Fruit fly (Drosophila melanogaster): ENCODE measurements around the gene FER.

Gene FER

DNA sequence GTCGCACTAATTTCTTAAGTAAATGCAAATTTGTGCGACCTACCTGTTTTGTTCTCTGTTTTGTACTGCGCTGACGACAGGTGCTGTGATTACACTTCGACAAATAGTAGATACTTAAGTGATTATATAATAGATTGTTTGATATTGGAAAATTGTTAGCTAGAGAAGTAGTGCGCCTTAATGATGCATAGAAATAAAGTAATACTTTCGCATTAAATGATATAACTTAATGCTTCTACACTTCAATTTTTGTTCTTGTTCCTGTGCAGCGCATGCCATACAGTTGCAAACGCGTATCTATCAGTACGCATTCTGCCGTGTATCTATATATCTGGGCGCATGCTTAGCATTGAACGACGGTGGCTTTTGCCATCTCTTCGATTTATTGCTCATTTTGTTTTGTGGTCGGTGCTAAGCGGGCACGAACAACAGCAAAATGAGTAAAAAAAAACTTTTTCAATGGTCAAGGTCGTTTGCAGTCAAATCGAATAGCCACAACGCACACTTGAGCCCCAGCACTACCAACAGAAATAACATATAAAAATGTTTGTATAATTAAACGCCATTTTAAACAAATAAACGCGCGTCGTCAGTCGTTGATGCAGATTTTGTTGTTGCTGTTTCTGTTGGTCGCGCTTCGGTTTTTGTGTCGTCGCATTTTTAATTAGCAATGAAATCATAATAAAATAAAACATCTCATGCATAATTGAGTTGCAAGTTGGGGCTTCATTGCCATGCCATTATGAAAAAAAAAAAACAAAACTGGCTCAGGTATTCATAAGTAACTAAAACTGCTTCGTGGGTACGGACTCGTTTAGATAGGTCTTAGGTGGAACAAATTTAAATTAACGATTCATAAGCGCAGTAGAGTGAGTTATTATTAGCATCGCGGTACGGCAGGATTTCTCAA lies 36.3 kb upstream of the FER start (continued):
- TF ChIP-seq CG11560 (tag; IDR thresholded peaks at IDR 0.05) (no peak), Hr78 (GFP tag; optimal IDR thresholded peaks at IDR 0.05) (no peak), CG6689 (GFP tag; IDR thresholded peaks at IDR 0.05) (0 out of 2 replicates have a peak, but pooled peaks have one; percentile 31), Dip2 (GFP tag; IDR thresholded peaks at IDR 0.05) (no peak), fd3F (GFP tag; optimal IDR thresholded peaks at IDR 0.05) (peak; percentile 52), H15 (GFP tag; IDR thresholded peaks at IDR 0.05) (0 out of 3 replicates have a peak, but pooled peaks have one; percentile 6), CG17912 (GFP tag; optimal IDR thresholded peaks at IDR 0.05) (no peak), CG1233 (GFP tag; optimal IDR thresholded peaks at IDR 0.05) (peak; percentile 5), slbo (GFP tag; IDR thresholded peaks at IDR 0.05) (peak; percentile 48; the same call in 1 of the 2 replicates), CG14014 (GFP tag; IDR thresholded peaks at IDR 0.05) (0 out of 2 replicates have a peak, but pooled peaks have one; percentile 18), NC2α (GFP tag; optimal IDR thresholded peaks at IDR 0.05) (no peak), CG12391 (tag; optimal IDR thresholded peaks at IDR 0.05) (peak; percentile 33)

DNA sequence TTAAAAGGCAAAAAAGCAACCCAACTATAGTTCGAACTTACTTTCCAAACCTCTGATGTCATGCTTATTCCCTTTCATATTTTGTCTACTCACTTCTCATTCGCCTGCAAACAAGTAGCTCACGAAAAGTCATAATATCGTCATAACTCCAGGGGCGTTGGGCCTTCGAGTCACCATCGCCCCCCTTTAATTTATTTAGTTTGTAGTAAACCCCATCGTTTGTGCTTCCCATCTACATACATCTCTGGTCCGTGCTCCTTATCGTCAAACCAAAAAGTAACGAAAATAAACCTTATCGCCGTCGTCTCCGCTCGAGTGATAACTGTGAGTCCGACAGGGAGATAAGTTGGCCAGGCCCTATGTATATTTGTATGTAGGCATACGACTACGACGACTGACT lies 34.6 kb upstream of the FER start:
- no peak for TF ChIP-seq nerfin-1 (tag; optimal IDR thresholded peaks at IDR 0.05)
- peak; percentile 54 for TF ChIP-seq CG12155 (GFP tag; optimal IDR thresholded peaks at IDR 0.05)
- TF ChIP-seq HLH3B (GFP tag; IDR thresholded peaks at IDR 0.05) = peak; percentile 69
- peak; percentile 79 for TF ChIP-seq caup (GFP tag; optimal IDR thresholded peaks at IDR 0.05; ENCODE audit: severe bottlenecking)
- peak; percentile 36 for TF ChIP-seq CG4854 (GFP tag; optimal IDR thresholded peaks at IDR 0.05)
- peak; percentile 49 for TF ChIP-seq Fer2 (tag; optimal IDR thresholded peaks at IDR 0.05)
- 0 out of 2 replicates have a peak, but pooled peaks have one; percentile 37 for TF ChIP-seq esg (GFP tag; conservative IDR thresholded peaks at IDR 0.05)
- peak; percentile 42; the same call in 1 of the 2 replicates for TF ChIP-seq CG11247 (GFP tag; IDR thresholded peaks at IDR 0.05)
- TF ChIP-seq disco-r (GFP tag; optimal IDR thresholded peaks at IDR 0.05) = peak; percentile 5
- peak; percentile 56 for TF ChIP-seq tap (tag; optimal IDR thresholded peaks at IDR 0.05)
- TF ChIP-seq Nf-YA (GFP tag; IDR thresholded peaks at IDR 0.05) = peak; percentile 44; the same call in 1 of the 2 replicates
- peak; percentile 41 for TF ChIP-seq CG9727 (GFP tag; optimal IDR thresholded peaks at IDR 0.05)
- TF ChIP-seq CG13296 (GFP tag; optimal IDR thresholded peaks at IDR 0.05) = peak; percentile 72
- no peak for TF ChIP-seq CG30431 (GFP tag; optimal IDR thresholded peaks at IDR 0.05)
- TF ChIP-seq pho (GFP tag; optimal IDR thresholded peaks at IDR 0.05) = peak; percentile 66
- no peak for TF ChIP-seq zen (tag; optimal IDR thresholded peaks at IDR 0.05)
- peak; percentile 68 for TF ChIP-seq CG10366 (GFP tag; IDR thresholded peaks at IDR 0.05)
- TF ChIP-seq CG12219 (GFP tag; optimal IDR thresholded peaks at IDR 0.05) = peak; percentile 70
- TF ChIP-seq oc (tag; optimal IDR thresholded peaks at IDR 0.05) = peak; percentile 45
- 0 out of 2 replicates have a peak, but pooled peaks have one; percentile 34 for TF ChIP-seq CG32772 (GFP tag; IDR thresholded peaks at IDR 0.05)
- peak; percentile 89 for TF ChIP-seq CG12769 (tag; optimal IDR thresholded peaks at IDR 0.05)
- 0 out of 3 replicates have a peak, but pooled peaks have one; percentile 27 for TF ChIP-seq so (GFP tag; IDR thresholded peaks at IDR 0.05)
- peak; percentile 44 for TF ChIP-seq CG18011 (GFP tag; optimal IDR thresholded peaks at IDR 0.05)
- peak; percentile 42 for TF ChIP-seq CG10209 (GFP tag; optimal IDR thresholded peaks at IDR 0.05)
- no peak for TF ChIP-seq CG11560 (tag; IDR thresholded peaks at IDR 0.05)
- TF ChIP-seq ash1 (GFP tag; optimal IDR thresholded peaks at IDR 0.05) = peak; percentile 34
- TF ChIP-seq Tbp (GFP tag; optimal IDR thresholded peaks at IDR 0.05) = no peak
- TF ChIP-seq Optix (GFP tag; IDR thresholded peaks at IDR 0.05) = 0 out of 3 replicates have a peak, but pooled peaks have one; percentile 47
- TF ChIP-seq Dek (tag; optimal IDR thresholded peaks at IDR 0.05) = peak; percentile 68
- peak; percentile 4 for TF ChIP-seq chn (GFP tag; optimal IDR thresholded peaks at IDR 0.05)
- TF ChIP-seq ro (GFP tag; IDR thresholded peaks at IDR 0.05) = no peak
- TF ChIP-seq trh (GFP tag; optimal IDR thresholded peaks at IDR 0.05) = no peak
- peak; percentile 62 for TF ChIP-seq vvl (GFP tag; IDR thresholded peaks at IDR 0.05)
- peak; percentile 26 for TF ChIP-seq nau (GFP tag; optimal IDR thresholded peaks at IDR 0.05)
- peak; percentile 73 for TF ChIP-seq Deaf1 (tag; optimal IDR thresholded peaks at IDR 0.05)
- no peak for TF ChIP-seq Elba2 (GFP tag; optimal IDR thresholded peaks at IDR 0.05)

Data from whole organism, embryonic.